Fruit fly (Drosophila melanogaster) whole organism, embryonic: Measurements from ENCODE around the gene Gyc89Da.

ENCODE experiments used
- ATbp ChIP-seq: fragments of 200-800 bp; sonication (Bioruptor generic); optimal IDR thresholded peaks from 2 replicates; lab custom pipeline; 2017; ENCODE audit warnings: missing biosample characterization, mild to moderate bottlenecking, missing genetic modification characterization, missing genetic modification reagents
- Asciz ChIP-seq: fragments of 200-800 bp; sonication (Bioruptor generic); optimal IDR thresholded peaks from 2 replicates; lab custom pipeline; 2017; ENCODE audit warnings: missing biosample characterization, mild to moderate bottlenecking, missing genetic modification characterization, missing genetic modification reagents
- Blimp-1 ChIP-seq: fragments of 200-800 bp; sonication (Bioruptor generic); optimal IDR thresholded peaks from 3 replicates; lab custom pipeline; 2018; ENCODE audit warnings: missing biosample characterization, missing genetic modification characterization, mild to moderate bottlenecking, moderate library complexity, missing genetic modification reagents
- CG10147 ChIP-seq: fragments of 200-800 bp; sonication (Bioruptor generic); optimal IDR thresholded peaks from 2 replicates; lab custom pipeline; 2019; ENCODE audit warnings: missing biosample characterization, mild to moderate bottlenecking, missing genetic modification characterization, moderate library complexity
- CG10267 ChIP-seq: fragments of 200-800 bp; sonication (Bioruptor generic); optimal IDR thresholded peaks from 2 replicates; lab custom pipeline; 2018; ENCODE audit warnings: missing biosample characterization, mild to moderate bottlenecking, missing genetic modification characterization, moderate library complexity
- CG11398 ChIP-seq: fragments of 200-800 bp; sonication (Bioruptor generic); optimal IDR thresholded peaks from 2 replicates; lab custom pipeline; 2016; ENCODE audit warnings: missing biosample characterization, missing genetic modification characterization
- CG11504 ChIP-seq: fragments of 200-800 bp; sonication (Bioruptor generic); optimal IDR thresholded peaks from 3 replicates; lab custom pipeline; 2019; ENCODE audit warnings: missing biosample characterization, mild to moderate bottlenecking, missing genetic modification characterization, moderate library complexity
- CG13624 ChIP-seq: fragments of 200-800 bp; sonication (Bioruptor generic); optimal IDR thresholded peaks from 2 replicates; lab custom pipeline; 2016; ENCODE audit warnings: missing biosample characterization, missing genetic modification characterization
- CG13775 ChIP-seq: fragments of 200-800 bp; sonication (Bioruptor generic); optimal IDR thresholded peaks from 3 replicates; lab custom pipeline; 2017; ENCODE audit warnings: missing biosample characterization, mild to moderate bottlenecking, missing genetic modification characterization
- CG14710 ChIP-seq: fragments of 200-800 bp; sonication (Bioruptor generic); optimal IDR thresholded peaks from 3 replicates; lab custom pipeline; 2019; ENCODE audit warnings: missing biosample characterization, mild to moderate bottlenecking, missing genetic modification characterization, moderate library complexity
- CG15269 ChIP-seq: fragments of 200-800 bp; sonication (Bioruptor generic); optimal IDR thresholded peaks from 2 replicates; lab custom pipeline; 2018; ENCODE audit warnings: missing biosample characterization, mild to moderate bottlenecking, missing genetic modification characterization, moderate library complexity
- CG17829 ChIP-seq: fragments of 200-800 bp; optimal IDR thresholded peaks from 2 replicates; lab custom pipeline; 2019; ENCODE audit warnings: missing biosample characterization, mild to moderate bottlenecking, missing genetic modification characterization, moderate library complexity
- CG2202 ChIP-seq: fragments of 200-800 bp; sonication (Bioruptor generic); optimal IDR thresholded peaks from 2 replicates; lab custom pipeline; 2018; ENCODE audit warnings: missing biosample characterization, mild to moderate bottlenecking, missing genetic modification characterization
- CG4854 ChIP-seq: fragments of 200-800 bp; sonication (Bioruptor generic); optimal IDR thresholded peaks from 2 replicates; lab custom pipeline; 2016; ENCODE audit warnings: missing biosample characterization, missing genetic modification characterization, inconsistent platforms
- CG5953 ChIP-seq: fragments of 200-800 bp; sonication (Bioruptor generic); IDR thresholded peaks from 2 replicates; pipeline ENCODE4 v1.3.6; 2022; ENCODE audit warnings: missing biosample characterization, missing genetic modification characterization
- CG6765 ChIP-seq: fragments of 200-800 bp; sonication (Bioruptor generic); optimal IDR thresholded peaks from 3 replicates; lab custom pipeline; 2017; ENCODE audit warnings: missing biosample characterization, mild to moderate bottlenecking, missing genetic modification characterization
- CG7271 ChIP-seq: fragments of 200-800 bp; sonication (Bioruptor generic); optimal IDR thresholded peaks from 2 replicates; lab custom pipeline; 2018; ENCODE audit warnings: missing biosample characterization, mild to moderate bottlenecking, missing genetic modification characterization, moderate library complexity
- CG7372 ChIP-seq: fragments of 200-800 bp; sonication (Bioruptor generic); IDR thresholded peaks from 2 replicates; pipeline ENCODE4 v1.3.6; 2022; ENCODE audit warnings: missing biosample characterization, missing genetic modification characterization
- CG7745 ChIP-seq: fragments of 200-800 bp; sonication (Bioruptor generic); optimal IDR thresholded peaks from 2 replicates; lab custom pipeline; 2018; ENCODE audit warnings: missing biosample characterization, mild to moderate bottlenecking, missing genetic modification characterization, moderate library complexity
- CG7839 ChIP-seq: fragments of 200-800 bp; sonication (Bioruptor generic); optimal IDR thresholded peaks from 3 replicates; lab custom pipeline; 2018; ENCODE audit warnings: missing biosample characterization, mild to moderate bottlenecking, missing genetic modification characterization, moderate library complexity
- CG9797 ChIP-seq: fragments of 200-800 bp; sonication (Bioruptor generic); optimal IDR thresholded peaks from 3 replicates; lab custom pipeline; 2018; ENCODE audit warnings: missing biosample characterization, mild to moderate bottlenecking, missing genetic modification characterization
- Dref ChIP-seq: fragments of 200-800 bp; sonication (Bioruptor generic); IDR thresholded peaks from 2 replicates; pipeline ENCODE4 v1.3.6; 2022; ENCODE audit warnings: missing biosample characterization, missing genetic modification characterization
- H2.0 ChIP-seq: fragments of 200-800 bp; sonication (Bioruptor generic); IDR thresholded peaks from 2 replicates; pipeline ENCODE4 v1.3.6; 2022; ENCODE audit warnings: missing biosample characterization, missing genetic modification characterization
- HLH3B ChIP-seq: fragments of 200-800 bp; sonication (Bioruptor generic); IDR thresholded peaks from 2 replicates; pipeline ENCODE4 v1.3.6; 2022; ENCODE audit warnings: missing biosample characterization, missing genetic modification characterization
- HmgD ChIP-seq: fragments of 200-800 bp; sonication (Bioruptor generic); optimal IDR thresholded peaks from 3 replicates; lab custom pipeline; 2016; ENCODE audit warnings: missing biosample characterization, missing genetic modification characterization
- Hr51 ChIP-seq, 2 experiments: fragments of 200-800 bp; sonication (Bioruptor generic); optimal IDR thresholded peaks; 2 replicates in 1 of 2; 3 replicates in 1 of 2; lab custom pipeline; 2016 to 2018; ENCODE audit warnings: missing biosample characterization in 2 of 2, missing genetic modification characterization in 2 of 2, mild to moderate bottlenecking in 1 of 2, moderate library complexity in 1 of 2
- Lim3 ChIP-seq: fragments of 200-800 bp; sonication (Bioruptor generic); IDR thresholded peaks from 2 replicates; pipeline ENCODE4 v1.3.6; 2022; ENCODE audit warnings: missing biosample characterization, missing genetic modification characterization
- MBD-R2 ChIP-seq: fragments of 200-800 bp; sonication (Bioruptor generic); IDR thresholded peaks from 2 replicates; pipeline ENCODE4 v1.3.6; 2022; ENCODE audit warnings: missing biosample characterization, missing genetic modification characterization
- Med ChIP-seq: fragments of 200-800 bp; sonication (Bioruptor generic); peaks from one replicate; lab custom pipeline; 2016; ENCODE audit warnings: missing biosample characterization, missing genetic modification characterization, mild to moderate bottlenecking, inconsistent platforms, moderate library complexity
- Ravus ChIP-seq: fragments of 200-800 bp; sonication (Bioruptor generic); IDR thresholded peaks from 2 replicates; pipeline ENCODE4 v1.3.6; 2022; ENCODE audit warnings: missing biosample characterization, missing genetic modification characterization
- Six4 ChIP-seq: fragments of 200-800 bp; sonication (Bioruptor generic); optimal IDR thresholded peaks from 2 replicates; lab custom pipeline; 2016; ENCODE audit warnings: missing biosample characterization, missing genetic modification characterization
- dan ChIP-seq: fragments of 200-800 bp; sonication (Bioruptor generic); IDR thresholded peaks from 2 replicates; pipeline ENCODE4 v1.3.6; 2022; ENCODE audit warnings: missing biosample characterization, missing genetic modification characterization
- dimm ChIP-seq: fragments of 200-800 bp; sonication (Bioruptor generic); IDR thresholded peaks from 2 replicates; pipeline ENCODE4 v1.3.6; 2022; ENCODE audit warnings: missing biosample characterization, missing genetic modification characterization
- disco-r ChIP-seq: fragments of 200-800 bp; sonication (Bioruptor generic); optimal IDR thresholded peaks from 2 replicates; lab custom pipeline; 2016; ENCODE audit warnings: missing biosample characterization, missing genetic modification characterization
- dm ChIP-seq: fragments of 200-800 bp; sonication (Bioruptor generic); optimal IDR thresholded peaks from 3 replicates; lab custom pipeline; 2016; ENCODE audit warnings: missing biosample characterization, missing genetic modification characterization
- dysf ChIP-seq: fragments of 200-800 bp; sonication (Bioruptor generic); IDR thresholded peaks from 3 replicates; pipeline ENCODE4 v1.3.6; 2022; ENCODE audit warnings: missing biosample characterization, missing genetic modification characterization
- gfzf ChIP-seq: fragments of 200-800 bp; sonication (Bioruptor generic); optimal IDR thresholded peaks from 2 replicates; lab custom pipeline; 2016; ENCODE audit warnings: missing biosample characterization, mild to moderate bottlenecking, missing genetic modification characterization, moderate library complexity
- hth ChIP-seq: fragments of >200 bp; optimal IDR thresholded peaks from 2 replicates; lab custom pipeline; 2017; ENCODE audit warnings: inconsistent platforms
- lab ChIP-seq: fragments of 200-800 bp; sonication (Bioruptor generic); optimal IDR thresholded peaks from 3 replicates; lab custom pipeline; 2017; ENCODE audit warnings: missing biosample characterization, missing genetic modification characterization, mild to moderate bottlenecking, moderate library complexity, missing genetic modification reagents
- pan ChIP-seq, 4 experiments: fragments of >200 bp in 3 of 4; fragments of 200-800 bp in 1 of 4; sonication (Bioruptor generic) in 1 of 4; optimal IDR thresholded peaks in 3 of 4; IDR thresholded peaks in 1 of 4; 2 replicates each; pipeline versions ENCODE4 v1.3.6 to Lab custom; 2017 to 2022; ENCODE audit warnings: missing biosample characterization in 2 of 4, missing genetic modification characterization in 2 of 4, mixed read lengths in 1 of 4
- prd ChIP-seq, 3 experiments: fragments of >200 bp in 2 of 3; fragments of 200-800 bp in 1 of 3; sonication (Bioruptor generic) in 1 of 3; optimal IDR thresholded peaks in 2 of 3; IDR thresholded peaks in 1 of 3; 2 replicates in 2 of 3; 3 replicates in 1 of 3; pipeline versions ENCODE4 v1.3.6 to Lab custom; 2017 to 2022; ENCODE audit warnings: missing biosample characterization in 1 of 3, missing genetic modification characterization in 1 of 3
- rib ChIP-seq: fragments of 200-800 bp; sonication (Bioruptor generic); IDR thresholded peaks from 2 replicates; pipeline ENCODE4 v1.3.6; 2022; ENCODE audit warnings: missing biosample characterization, missing genetic modification characterization
- slbo ChIP-seq: fragments of 200-800 bp; sonication (Bioruptor generic); IDR thresholded peaks from 2 replicates; pipeline ENCODE4 v1.3.6; 2022; ENCODE audit warnings: missing biosample characterization, missing genetic modification characterization
- sob ChIP-seq: fragments of 200-800 bp; sonication (Bioruptor generic); IDR thresholded peaks from 2 replicates; pipeline ENCODE4 v1.3.6; 2022; ENCODE audit warnings: missing biosample characterization, missing genetic modification characterization
- sqz ChIP-seq: fragments of 200-800 bp; sonication (Bioruptor generic); optimal IDR thresholded peaks from 3 replicates; lab custom pipeline; 2018; ENCODE audit warnings: missing biosample characterization, mild to moderate bottlenecking, missing genetic modification characterization
- ssp ChIP-seq: fragments of 200-800 bp; sonication (Bioruptor generic); IDR thresholded peaks from 2 replicates; pipeline ENCODE4 v1.3.6; 2022; ENCODE audit warnings: missing biosample characterization, missing genetic modification characterization
- stwl ChIP-seq: fragments of 200-800 bp; sonication (Bioruptor generic); optimal IDR thresholded peaks from 3 replicates; lab custom pipeline; 2018; ENCODE audit warnings: missing biosample characterization, mild to moderate bottlenecking, missing genetic modification characterization, moderate library complexity
- tgo ChIP-seq: fragments of 200-800 bp; sonication (Bioruptor generic); IDR thresholded peaks from 3 replicates; pipeline ENCODE4 v1.3.6; 2022; ENCODE audit warnings: missing biosample characterization, missing genetic modification characterization
- tio ChIP-seq: fragments of 200-800 bp; sonication (Bioruptor generic); optimal IDR thresholded peaks from 2 replicates; lab custom pipeline; 2017; ENCODE audit warnings: missing biosample characterization, missing genetic modification characterization, inconsistent platforms
- zen2 ChIP-seq: fragments of 200-800 bp; sonication (Bioruptor generic); IDR thresholded peaks from 3 replicates; pipeline ENCODE4 v1.3.6; 2022; ENCODE audit warnings: missing biosample characterization, missing genetic modification characterization; ENCODE audit not compliant: partially characterized antibody

Gyc89Da gene

DNA sequence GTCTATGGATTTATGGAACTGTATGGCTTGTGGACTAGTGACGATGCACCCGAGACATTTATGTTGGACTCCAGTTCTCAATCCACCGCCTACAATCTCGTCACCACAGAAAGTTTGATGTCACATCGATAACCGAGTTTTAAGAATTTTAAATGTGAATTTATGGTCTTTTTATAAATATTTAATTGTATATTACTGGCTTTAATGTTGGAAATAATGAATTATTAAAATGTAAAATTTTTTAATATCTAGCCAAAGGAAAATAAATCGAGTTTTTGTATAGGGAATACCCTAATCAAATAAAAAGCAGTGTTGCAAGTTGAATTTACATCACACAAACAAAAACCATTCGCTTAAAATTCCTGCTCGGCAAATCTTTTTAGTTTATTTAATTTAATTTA, 39.7 kb upstream of the Gyc89Da start, which contains the start of gene Fntb (continued):
- TF ChIP-seq ATbp (GFP tag; lab: Kevin White, UChicago), result peak; percentile 40
- 0 out of 2 replicates have a peak, but pooled peaks have one; percentile 44 for TF ChIP-seq HLH3B (GFP tag; lab: Robert Waterston, UW)
- TF ChIP-seq sqz (GFP tag; lab: Kevin White, UChicago), result no peak
- peak; percentile 76 for TF ChIP-seq tgo
- no peak for TF ChIP-seq CG7271 (tag; lab: Kevin White, UChicago)
- no peak for TF ChIP-seq zen2 (GFP tag; lab: Robert Waterston, UW)
- TF ChIP-seq Blimp-1 (GFP tag; lab: Kevin White, UChicago), result no peak
- TF ChIP-seq CG11504 (tag; lab: Kevin White, UChicago), result no peak
- no peak for TF ChIP-seq Dref (GFP tag; lab: Robert Waterston, UW)
- peak; percentile 62 for TF ChIP-seq Six4
- no peak for TF ChIP-seq disco-r (GFP tag; lab: Kevin White, UChicago)
- TF ChIP-seq CG9797 (GFP tag; lab: Kevin White, UChicago), result no peak
- TF ChIP-seq CG15269, result no peak
- no peak for TF ChIP-seq prd (optimal IDR thresholded peaks at IDR 0.05; lab: Kevin White, UChicago)
- peak; percentile 72 for TF ChIP-seq prd (GFP tag; IDR thresholded peaks at IDR 0.05; lab: Robert Waterston, UW)
- no peak for TF ChIP-seq CG7745 (tag; lab: Kevin White, UChicago)
- TF ChIP-seq CG7372, result peak; percentile 20; the same call in 1 of the 2 replicates
- TF ChIP-seq lab, result no peak
- no peak for TF ChIP-seq rib (GFP tag; lab: Robert Waterston, UW)
- no peak for TF ChIP-seq CG5953
- no peak for TF ChIP-seq CG7839 (tag; lab: Kevin White, UChicago)
- TF ChIP-seq CG10147 (GFP tag; lab: Kevin White, UChicago), result peak; percentile 71
- no peak for TF ChIP-seq Lim3
- TF ChIP-seq slbo (GFP tag; lab: Robert Waterston, UW), result peak; percentile 70
- no peak for TF ChIP-seq tio (GFP tag; lab: Kevin White, UChicago)
- TF ChIP-seq MBD-R2 (GFP tag; lab: Robert Waterston, UW), result peak; percentile 72
- TF ChIP-seq stwl (tag; lab: Kevin White, UChicago), result peak; percentile 91
- no peak for TF ChIP-seq HmgD (GFP tag; lab: Kevin White, UChicago)
- TF ChIP-seq CG17829, result peak; percentile 75
- TF ChIP-seq CG14710 (tag; lab: Kevin White, UChicago), result peak; percentile 66
- no peak for TF ChIP-seq dm
- no peak for TF ChIP-seq hth
- peak; percentile 92 for TF ChIP-seq CG10267 (tag; lab: Kevin White, UChicago)
- no peak for TF ChIP-seq Asciz (GFP tag; lab: Kevin White, UChicago)
- no peak for TF ChIP-seq dan
- TF ChIP-seq sob (GFP tag; lab: Robert Waterston, UW), result peak; percentile 63
- peak; percentile 44; the same call in 1 of the 2 replicates for TF ChIP-seq ssp
- TF ChIP-seq CG4854 (GFP tag; lab: Kevin White, UChicago), result no peak
- no peak for TF ChIP-seq pan (optimal IDR thresholded peaks at IDR 0.05; lab: Kevin White, UChicago)
- TF ChIP-seq pan (GFP tag; optimal IDR thresholded peaks at IDR 0.05 in 1 of 2, IDR thresholded peaks at IDR 0.05 in 1 of 2), result peak in 1 of 2 experiments; percentile 58
- peak; percentile 74 for TF ChIP-seq CG13775 (GFP tag; lab: Kevin White, UChicago)
- TF ChIP-seq CG11398 (GFP tag; lab: Kevin White, UChicago), result no peak
- TF ChIP-seq CG2202, result peak; percentile 26
- no peak for TF ChIP-seq Ravus (GFP tag; lab: Robert Waterston, UW)
- peak; percentile 57 for TF ChIP-seq Med (GFP tag; lab: Kevin White, UChicago)
- no peak for TF ChIP-seq Hr51 (GFP tag; optimal IDR thresholded peaks at IDR 0.05; lab: Kevin White, UChicago)
- TF ChIP-seq CG6765 (GFP tag; lab: Kevin White, UChicago), result peak; percentile 40
- TF ChIP-seq dysf (GFP tag; lab: Robert Waterston, UW), result peak; percentile 74
- no peak for TF ChIP-seq dimm (GFP tag; lab: Robert Waterston, UW)
- TF ChIP-seq gfzf, result no peak
- TF ChIP-seq CG13624, result no peak
- peak; percentile 39 for TF ChIP-seq H2.0
